Worm (Caenorhabditis elegans) whole organism, young adult: ENCODE measurements around the gene C53A5.11.

Experiments
- ama-1 ChIP-seq, 3 experiments: fragments of 150-350 bp in 1 of 3; sonication (generic microtip) in 2 of 3; optimal IDR thresholded peaks; 2 replicates each; lab custom pipeline; 2014 to 2018; ENCODE audit warnings: missing biosample characterization in 2 of 3, missing genetic modification characterization in 2 of 3, missing genetic modification reagents in 2 of 3
- bed-1 ChIP-seq: fragments of 200-800 bp; sonication (Bioruptor generic); IDR thresholded peaks from 2 replicates; pipeline ENCODE4 v1.3.6; 2022; ENCODE audit warnings: missing genetic modification reagents, missing genetic modification characterization, missing compliant biosample characterization
- ceh-79 ChIP-seq: sonication (generic microtip); optimal IDR thresholded peaks from 2 replicates; lab custom pipeline; 2017; ENCODE audit warnings: mild to moderate bottlenecking, missing genetic modification characterization, missing compliant biosample characterization
- nfya-1 ChIP-seq: sonication (generic microtip); optimal IDR thresholded peaks from 2 replicates; lab custom pipeline; 2017; ENCODE audit warnings: antibody characterized with exemption, missing compliant biosample characterization, missing genetic modification characterization, borderline replicate concordance; ENCODE audit not compliant: insufficient read depth
- nfya-2 ChIP-seq: fragments of 200-800 bp; sonication (Bioruptor generic); IDR thresholded peaks from 2 replicates; pipeline ENCODE4 v1.3.6; 2022; ENCODE audit warnings: missing genetic modification reagents, missing genetic modification characterization, missing compliant biosample characterization
- pha-4 ChIP-seq: fragments of 150-350 bp; sonication (generic microtip); optimal IDR thresholded peaks from 2 replicates; lab custom pipeline; 2014; ENCODE audit warnings: missing biosample characterization, missing genetic modification reagents, missing genetic modification characterization
- rpc-1 ChIP-seq, 2 experiments: fragments of 150-350 bp in 1 of 2; sonication (generic microtip) in 1 of 2; optimal IDR thresholded peaks; 2 replicates each; lab custom pipeline; 2014 to 2018; ENCODE audit warnings: missing biosample characterization in 1 of 2, missing genetic modification characterization in 1 of 2, missing genetic modification reagents in 1 of 2, missing genotype in 1 of 2
- sdz-38 ChIP-seq: sonication (generic microtip); optimal IDR thresholded peaks from 2 replicates; lab custom pipeline; 2016; ENCODE audit warnings: missing genotype, missing genetic modification characterization, missing compliant biosample characterization
- snpc-1.1 ChIP-seq: sonication (generic microtip); optimal IDR thresholded peaks from 2 replicates; lab custom pipeline; 2017; ENCODE audit warnings: missing genetic modification characterization, mild to moderate bottlenecking, missing compliant biosample characterization, antibody characterized with exemption, moderate library complexity, missing genotype, missing genetic modification reagents; ENCODE audit not compliant: insufficient read depth
- snpc-1.3 ChIP-seq: sonication (generic microtip); optimal IDR thresholded peaks from 2 replicates; lab custom pipeline; 2017; ENCODE audit warnings: missing genetic modification characterization, mild to moderate bottlenecking, missing compliant biosample characterization, antibody characterized with exemption, moderate library complexity, missing genotype, missing genetic modification reagents; ENCODE audit not compliant: insufficient read depth
- tbp1 ChIP-seq: fragments of 200-800 bp; sonication (Bioruptor generic); optimal IDR thresholded peaks from 2 replicates; lab custom pipeline; 2018; ENCODE audit warnings: mild to moderate bottlenecking, missing genetic modification characterization, missing compliant biosample characterization
- unc-62 ChIP-seq: fragments of 150-350 bp; optimal IDR thresholded peaks from 2 replicates; lab custom pipeline; 2014; ENCODE audit warnings: missing biosample characterization, missing genetic modification reagents, missing genetic modification characterization
- ztf-25 ChIP-seq: fragments of 200-800 bp; sonication (Bioruptor generic); IDR thresholded peaks from 2 replicates; pipeline ENCODE4 v1.3.6; 2022; ENCODE audit warnings: missing genetic modification reagents, missing genetic modification characterization, missing compliant biosample characterization

- TF ChIP-seq tbp1 (GFP tag; lab: Kevin White, UChicago) (no peak), unc-62 (GFP tag; lab: Kevin White, UChicago) (no peak), snpc-1.1 (no peak), nfya-2 (GFP tag; lab: Robert Waterston, UW) (no peak), ama-1 (optimal IDR thresholded peaks at IDR 0.05; lab: Kevin White, UChicago) (no peak), ama-1 (GFP tag; optimal IDR thresholded peaks at IDR 0.05; lab: Kevin White, UChicago) (no peak), nfya-1 (tag; lab: Kevin White, UChicago) (no peak), pha-4 (tag; lab: Kevin White, UChicago) (no peak), ztf-25 (no peak), rpc-1 (optimal IDR thresholded peaks at IDR 0.05; lab: Kevin White, UChicago) (no peak), rpc-1 (tag; optimal IDR thresholded peaks at IDR 0.05; lab: Kevin White, UChicago) (no peak), bed-1 (GFP tag; lab: Robert Waterston, UW) (no peak), ceh-79 (tag; lab: Kevin White, UChicago) (no peak), snpc-1.3 (tag; lab: Kevin White, UChicago) (no peak), sdz-38 (tag; lab: Kevin White, UChicago) (no peak)
Measured at ce11 chrV:14521000-14521399, 41.7 kb upstream of the C53A5.11 start, which contains the start of gene C53A5.17.
